Worm (Caenorhabditis elegans): Measurements from ENCODE around the gene F46G10.4.

DNA sequence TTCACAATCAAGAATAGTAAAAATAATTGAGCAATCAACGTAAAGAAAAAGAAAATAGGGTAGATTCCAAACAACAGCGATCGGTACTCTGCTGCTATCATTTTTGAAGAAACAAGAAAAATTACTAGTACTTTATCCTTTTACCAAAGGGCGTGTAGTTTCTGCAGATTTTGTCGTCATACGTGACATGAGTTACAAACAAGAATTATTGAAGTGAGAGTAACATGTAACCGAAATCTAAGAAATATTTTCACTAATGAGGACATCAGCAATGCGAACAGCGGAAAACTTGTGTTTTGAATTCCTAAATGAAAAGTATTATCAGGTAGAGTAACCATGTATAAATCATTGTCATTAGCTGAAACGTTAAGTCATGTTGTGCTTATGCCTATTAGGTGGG is 39.2 kb upstream of the F46G10.4 start, which contains the start of gene srd-36:
- TF ChIP-seq ces-1 (GFP tag; optimal IDR thresholded peaks at IDR 0.05), result no peak
- TF ChIP-seq blmp-1 (tag; optimal IDR thresholded peaks at IDR 0.05), result no peak
- TF ChIP-seq mls-2 (tag; optimal IDR thresholded peaks at IDR 0.05), result no peak
- no peak for TF ChIP-seq elt-1 (tag; optimal IDR thresholded peaks at IDR 0.05; ENCODE audit: borderline replicate concordance, insufficient read depth)
- TF ChIP-seq M03D4.4 (tag; optimal IDR thresholded peaks at IDR 0.05), result no peak
- no peak for TF ChIP-seq elt-3 (tag; optimal IDR thresholded peaks at IDR 0.05)
- no peak for TF ChIP-seq ztf-11 (tag; optimal IDR thresholded peaks at IDR 0.05)
